Worm (Caenorhabditis elegans): Measurements from ENCODE around the gene rsp-6.

- TF ChIP-seq sox-4 (tag; optimal IDR thresholded peaks at IDR 0.05) (no peak), unc-55 (GFP tag; optimal IDR thresholded peaks at IDR 0.05) (no peak), pag-3 (tag; optimal IDR thresholded peaks at IDR 0.05; ENCODE audit: borderline replicate concordance) (no peak), ceh-31 (tag; optimal IDR thresholded peaks at IDR 0.05) (no peak), F13H6.1 (tag; optimal IDR thresholded peaks at IDR 0.05) (no peak), nhr-11 (tag; optimal IDR thresholded peaks at IDR 0.05) (no peak), tbx-2 (tag; optimal IDR thresholded peaks at IDR 0.05) (no peak), pha-4 (tag; optimal IDR thresholded peaks at IDR 0.05) (no peak), hlh-8 (tag; optimal IDR thresholded peaks at IDR 0.05) (no peak), ceh-2 (tag; optimal IDR thresholded peaks at IDR 0.05) (no peak), ahr-1 (tag; optimal IDR thresholded peaks at IDR 0.05) (no peak), ama-1 (optimal IDR thresholded peaks at IDR 0.05) (no peak)
Observed at ce11 chrIV:7829275-7829938, 38.4 kb upstream of the rsp-6 start, which contains the start of gene C06A6.4.
